Worm (Caenorhabditis elegans) whole organism, L4 larva: ENCODE measurements around the gene asp-17.
"Not testable (repeated sequence)": the region's sequence is repeated elsewhere in the genome, so short reads cannot be mapped to it uniquely, and the experiment has no call there.

Experiments used
- ctbp-1 ChIP-seq: fragments of 200-800 bp; sonication (Bioruptor generic); IDR thresholded peaks from 2 replicates; pipeline ENCODE4 v1.3.6; 2022; ENCODE audit warnings: missing genetic modification reagents, missing genetic modification characterization, missing compliant biosample characterization
- dpl-1 ChIP-seq: fragments of 150-350 bp; optimal IDR thresholded peaks from 2 replicates; lab custom pipeline; 2014; ENCODE audit warnings: missing biosample characterization, missing genetic modification reagents, missing genetic modification characterization
- fkh-10 ChIP-seq: fragments of 150-350 bp; optimal IDR thresholded peaks from 2 replicates; lab custom pipeline; 2014; ENCODE audit warnings: missing biosample characterization, missing genetic modification reagents, missing genetic modification characterization
- lin-13 ChIP-seq: fragments of 150-350 bp; optimal IDR thresholded peaks from 2 replicates; lab custom pipeline; 2014; ENCODE audit warnings: missing biosample characterization, missing genetic modification reagents, missing genetic modification characterization
- mes-2 ChIP-seq: sonication (generic microtip); optimal IDR thresholded peaks from 2 replicates; lab custom pipeline; 2016; ENCODE audit warnings: missing genotype, mild to moderate bottlenecking, missing genetic modification characterization, missing compliant biosample characterization; ENCODE audit not compliant: poor library complexity, severe bottlenecking
- nhr-28 ChIP-seq: fragments of 150-350 bp; optimal IDR thresholded peaks from 2 replicates; lab custom pipeline; 2014; ENCODE audit warnings: missing biosample characterization, missing genetic modification characterization
- nhr-77 ChIP-seq: fragments of 150-350 bp; optimal IDR thresholded peaks from 2 replicates; lab custom pipeline; 2014; ENCODE audit warnings: missing biosample characterization, missing genetic modification characterization
- snpc-4 ChIP-seq: fragments of 150-350 bp; optimal IDR thresholded peaks from 2 replicates; lab custom pipeline; 2014; ENCODE audit warnings: missing biosample characterization, missing genetic modification characterization

ce11 chrV:19065945-19066344 lies 28.8 kb upstream of the asp-17 start:
- not testable (repeated sequence) for TF ChIP-seq nhr-77 (tag; lab: Kevin White, UChicago); ctbp-1 (GFP tag; lab: Robert Waterston, UW); lin-13 (GFP tag; lab: Kevin White, UChicago); fkh-10 (GFP tag; lab: Kevin White, UChicago); dpl-1 (GFP tag; lab: Kevin White, UChicago); snpc-4; nhr-28; mes-2 (tag; lab: Kevin White, UChicago)
